Fruit fly (Drosophila melanogaster) whole organism, prepupa: Measurements from ENCODE around the gene ohgt.

ENCODE experiments used
- CG11294 ChIP-seq: fragments of 200-800 bp; sonication (Bioruptor generic); IDR thresholded peaks from 2 replicates; pipeline ENCODE4 v1.3.6; 2022; ENCODE audit warnings: missing biosample characterization, missing genetic modification characterization
- CG11902 ChIP-seq: fragments of 200-800 bp; sonication (Bioruptor generic); optimal IDR thresholded peaks from 3 replicates; lab custom pipeline; 2016; ENCODE audit warnings: missing biosample characterization, missing genetic modification characterization
- CG16779 ChIP-seq: fragments of 200-800 bp; sonication (Bioruptor generic); optimal IDR thresholded peaks from 3 replicates; lab custom pipeline; 2017; ENCODE audit warnings: missing biosample characterization, mild to moderate bottlenecking, missing genetic modification characterization
- CG3032 ChIP-seq: fragments of 200-800 bp; optimal IDR thresholded peaks from 2 replicates; lab custom pipeline; 2019; ENCODE audit warnings: missing biosample characterization, mild to moderate bottlenecking, missing genetic modification characterization, moderate library complexity
- CG32006 ChIP-seq: fragments of 200-800 bp; sonication (Bioruptor generic); optimal IDR thresholded peaks from 3 replicates; lab custom pipeline; 2017; ENCODE audit warnings: missing biosample characterization, mild to moderate bottlenecking, missing genetic modification characterization
- CG3919 ChIP-seq: fragments of 200-800 bp; sonication (Bioruptor generic); optimal IDR thresholded peaks from 3 replicates; lab custom pipeline; 2016; ENCODE audit warnings: missing biosample characterization, missing genetic modification characterization
- CG4318 ChIP-seq: fragments of 200-800 bp; sonication (Bioruptor generic); optimal IDR thresholded peaks from 3 replicates; lab custom pipeline; 2017; ENCODE audit warnings: missing biosample characterization, mild to moderate bottlenecking, missing genetic modification characterization
- CG6276 ChIP-seq: fragments of 200-800 bp; sonication (Bioruptor generic); optimal IDR thresholded peaks from 2 replicates; lab custom pipeline; 2017; ENCODE audit warnings: missing biosample characterization, mild to moderate bottlenecking, missing genetic modification characterization
- CG6792 ChIP-seq: fragments of 200-800 bp; sonication (Bioruptor generic); optimal IDR thresholded peaks from 3 replicates; lab custom pipeline; 2016; ENCODE audit warnings: missing biosample characterization, missing genetic modification characterization
- CG6808 ChIP-seq: fragments of 200-800 bp; sonication (Bioruptor generic); optimal IDR thresholded peaks from 3 replicates; lab custom pipeline; 2017; ENCODE audit warnings: missing biosample characterization, missing genetic modification characterization, mild to moderate bottlenecking, moderate library complexity, missing genetic modification reagents
- CG6854 ChIP-seq: fragments of 200-800 bp; sonication (Bioruptor generic); optimal IDR thresholded peaks from 2 replicates; lab custom pipeline; 2017; ENCODE audit warnings: missing biosample characterization, mild to moderate bottlenecking, missing genetic modification characterization
- CG8119 ChIP-seq: fragments of 200-800 bp; sonication (Bioruptor generic); IDR thresholded peaks from 3 replicates; pipeline ENCODE4 v1.3.6; 2022; ENCODE audit warnings: missing biosample characterization, missing genetic modification characterization
- CG8319 ChIP-seq: fragments of 200-800 bp; sonication (Bioruptor generic); optimal IDR thresholded peaks from 3 replicates; lab custom pipeline; 2016; ENCODE audit warnings: missing biosample characterization, missing genetic modification characterization
- CG8632 ChIP-seq: fragments of 200-800 bp; sonication (Bioruptor generic); optimal IDR thresholded peaks from 3 replicates; lab custom pipeline; 2016; ENCODE audit warnings: missing biosample characterization, missing genetic modification characterization
- CG9139 ChIP-seq: fragments of 200-800 bp; sonication (Bioruptor generic); optimal IDR thresholded peaks from 3 replicates; lab custom pipeline; 2017; ENCODE audit warnings: missing biosample characterization, mild to moderate bottlenecking, missing genetic modification characterization
- Eip78C ChIP-seq: fragments of 200-800 bp; sonication (Bioruptor generic); peaks from one replicate; lab custom pipeline; 2016; ENCODE audit warnings: missing biosample characterization, missing genetic modification characterization
- Eip93F ChIP-seq: fragments of 200-800 bp; sonication (Bioruptor generic); optimal IDR thresholded peaks from 2 replicates; lab custom pipeline; 2016; ENCODE audit warnings: missing biosample characterization, mild to moderate bottlenecking, missing genetic modification characterization
- Hr39 ChIP-seq: fragments of 200-800 bp; sonication (Bioruptor generic); optimal IDR thresholded peaks from 2 replicates; lab custom pipeline; 2016; ENCODE audit warnings: missing biosample characterization, missing genetic modification characterization
- Hr4 ChIP-seq: fragments of 200-800 bp; sonication (Bioruptor generic); optimal IDR thresholded peaks from 3 replicates; lab custom pipeline; 2016; ENCODE audit warnings: missing biosample characterization, missing genetic modification characterization
- Lpt ChIP-seq: fragments of 200-800 bp; sonication (Bioruptor generic); optimal IDR thresholded peaks from 3 replicates; lab custom pipeline; 2016; ENCODE audit warnings: missing biosample characterization, missing genetic modification characterization
- Met ChIP-seq: fragments of 200-800 bp; sonication (Bioruptor generic); optimal IDR thresholded peaks from 3 replicates; lab custom pipeline; 2016; ENCODE audit warnings: missing biosample characterization, missing genetic modification characterization
- OdsH ChIP-seq: fragments of 200-800 bp; sonication (Bioruptor generic); optimal IDR thresholded peaks from 3 replicates; lab custom pipeline; 2016; ENCODE audit warnings: missing biosample characterization, missing genetic modification characterization
- Smox ChIP-seq: fragments of 200-800 bp; sonication (Bioruptor generic); optimal IDR thresholded peaks from 3 replicates; lab custom pipeline; 2016; ENCODE audit warnings: missing biosample characterization, missing genetic modification characterization
- Sox102F ChIP-seq: fragments of 200-800 bp; sonication (Bioruptor generic); optimal IDR thresholded peaks from 2 replicates; lab custom pipeline; 2016; ENCODE audit warnings: missing biosample characterization, mild to moderate bottlenecking, missing genetic modification characterization
- acj6 ChIP-seq: fragments of 200-800 bp; sonication (Bioruptor generic); optimal IDR thresholded peaks from 3 replicates; lab custom pipeline; 2016; ENCODE audit warnings: missing biosample characterization, missing genetic modification characterization
- dac ChIP-seq: fragments of 200-800 bp; sonication (Bioruptor generic); optimal IDR thresholded peaks from 2 replicates; lab custom pipeline; 2017; ENCODE audit warnings: missing biosample characterization, mild to moderate bottlenecking, missing genetic modification characterization
- dsx ChIP-seq: fragments of 200-800 bp; optimal IDR thresholded peaks from 3 replicates; lab custom pipeline; 2019; ENCODE audit warnings: missing biosample characterization, mild to moderate bottlenecking, missing genetic modification characterization, moderate library complexity; ENCODE audit not compliant: poor library complexity, severe bottlenecking
- fd59A ChIP-seq: fragments of 200-800 bp; sonication (Bioruptor generic); optimal IDR thresholded peaks from 2 replicates; lab custom pipeline; 2017; ENCODE audit warnings: missing biosample characterization, mild to moderate bottlenecking, missing genetic modification characterization, missing genetic modification reagents
- fkh ChIP-seq: fragments of 200-800 bp; sonication (Bioruptor generic); optimal IDR thresholded peaks from 3 replicates; lab custom pipeline; 2017; ENCODE audit warnings: missing biosample characterization, mild to moderate bottlenecking, missing genetic modification characterization, moderate library complexity
- net ChIP-seq: fragments of 200-800 bp; sonication (Bioruptor generic); optimal IDR thresholded peaks from 3 replicates; lab custom pipeline; 2016; ENCODE audit warnings: missing biosample characterization, missing genetic modification characterization
- spab ChIP-seq: fragments of 200-800 bp; sonication (Bioruptor generic); optimal IDR thresholded peaks from 2 replicates; lab custom pipeline; 2017; ENCODE audit warnings: missing biosample characterization, mild to moderate bottlenecking, missing genetic modification characterization, missing genetic modification reagents
- svp ChIP-seq: fragments of 200-800 bp; sonication (Bioruptor generic); peaks from one replicate; lab custom pipeline; 2016; ENCODE audit warnings: missing biosample characterization, missing genetic modification characterization
- vri ChIP-seq: fragments of 200-800 bp; sonication (Bioruptor generic); optimal IDR thresholded peaks from 3 replicates; lab custom pipeline; 2016; ENCODE audit warnings: missing biosample characterization, mild to moderate bottlenecking, missing genetic modification characterization

Gene ohgt

dm6 chr3R:10052695-10053382, 3.8 kb downstream of the ohgt start, which contains the start of the genes Fancl and Npc2e:
Fancl (minus strand) TSS chr3R:10052869.
Npc2e (plus strand) TSS chr3R:10053332.
- TF ChIP-seq Eip78C (GFP tag; lab: Kevin White, UChicago), result peak; percentile 0
- TF ChIP-seq CG3919 (GFP tag; lab: Kevin White, UChicago), result no peak
- TF ChIP-seq Smox (GFP tag; lab: Kevin White, UChicago), result no peak
- TF ChIP-seq svp (GFP tag; lab: Kevin White, UChicago), result no peak
- no peak for TF ChIP-seq CG6792
- peak; percentile 61 for TF ChIP-seq vri
- TF ChIP-seq fkh (GFP tag; lab: Kevin White, UChicago), result peak; percentile 85

DNA sequence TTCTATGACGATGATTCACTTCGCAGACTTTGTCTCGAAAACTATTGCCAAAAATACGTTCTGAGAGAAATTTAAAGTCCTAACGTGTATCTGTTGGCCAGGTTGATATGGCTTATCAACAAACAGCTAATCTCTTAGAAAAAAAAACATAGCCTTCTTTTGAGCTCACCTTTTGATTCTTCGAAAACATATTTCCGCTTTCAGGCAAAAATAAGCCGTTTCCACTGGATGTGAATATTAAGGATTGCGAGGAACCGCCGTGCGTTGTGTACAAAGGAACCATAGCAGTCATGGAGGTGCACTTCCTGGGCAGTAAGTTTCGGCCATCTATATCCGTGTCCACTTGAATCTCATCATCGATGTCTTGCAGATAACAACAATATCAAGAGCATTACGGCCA, 4.6 kb downstream of the ohgt start:
- TF ChIP-seq CG6276 (GFP tag; lab: Kevin White, UChicago), result no peak
- no peak for TF ChIP-seq OdsH (GFP tag; lab: Kevin White, UChicago)
- no peak for TF ChIP-seq CG11294 (GFP tag; lab: Robert Waterston, UW)

DNA sequence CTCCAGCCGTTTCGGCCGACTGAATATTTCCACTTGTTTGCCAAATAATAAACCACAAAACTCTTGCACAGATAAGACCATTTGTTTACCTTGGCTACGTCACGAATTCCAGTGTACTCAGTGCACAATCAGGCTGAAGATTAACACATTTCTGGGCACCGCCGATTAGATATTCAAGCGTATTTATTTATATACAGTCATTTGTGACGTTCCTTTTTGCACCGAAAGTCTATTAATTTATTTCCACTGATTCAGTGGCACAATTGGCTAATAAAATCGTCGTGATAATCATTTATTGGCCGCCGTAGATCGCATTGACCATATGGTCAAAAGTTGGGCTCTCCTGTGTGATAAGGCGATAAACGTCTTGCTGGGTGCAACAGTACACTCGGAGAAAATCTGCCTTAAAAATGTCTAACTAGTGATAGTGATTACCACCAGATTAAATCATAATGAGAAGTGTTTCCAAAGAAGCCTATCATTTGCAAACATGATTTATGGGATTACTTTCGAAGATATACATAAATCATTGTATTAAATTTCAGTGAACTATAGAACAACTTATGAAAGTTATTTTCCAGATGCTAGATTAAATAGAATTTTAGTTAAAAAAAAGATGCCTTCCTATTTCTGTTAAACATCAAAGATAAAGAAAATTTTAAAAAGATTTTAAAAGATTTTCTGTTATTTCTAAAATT, 5.4 kb downstream of the ohgt start:
- TF ChIP-seq vri (peak; percentile 87), fd59A (GFP tag; lab: Kevin White, UChicago) (no peak), Lpt (GFP tag; lab: Kevin White, UChicago) (no peak), Eip78C (GFP tag; lab: Kevin White, UChicago) (peak; percentile 12), CG3919 (GFP tag; lab: Kevin White, UChicago) (no peak), Hr4 (GFP tag; lab: Kevin White, UChicago) (no peak), fkh (GFP tag; lab: Kevin White, UChicago) (peak; percentile 46), OdsH (GFP tag; lab: Kevin White, UChicago) (no peak), Eip93F (GFP tag; lab: Kevin White, UChicago) (peak; percentile 79), CG8632 (GFP tag; lab: Kevin White, UChicago) (no peak), Hr39 (GFP tag; lab: Kevin White, UChicago) (peak; percentile 15), CG11294 (GFP tag; lab: Robert Waterston, UW) (no peak), CG4318 (no peak), Met (GFP tag; lab: Kevin White, UChicago) (peak; percentile 29), CG3032 (tag; lab: Kevin White, UChicago) (no peak)
- TF ChIP-seq, all 60 proteins: peak for 6

DNA sequence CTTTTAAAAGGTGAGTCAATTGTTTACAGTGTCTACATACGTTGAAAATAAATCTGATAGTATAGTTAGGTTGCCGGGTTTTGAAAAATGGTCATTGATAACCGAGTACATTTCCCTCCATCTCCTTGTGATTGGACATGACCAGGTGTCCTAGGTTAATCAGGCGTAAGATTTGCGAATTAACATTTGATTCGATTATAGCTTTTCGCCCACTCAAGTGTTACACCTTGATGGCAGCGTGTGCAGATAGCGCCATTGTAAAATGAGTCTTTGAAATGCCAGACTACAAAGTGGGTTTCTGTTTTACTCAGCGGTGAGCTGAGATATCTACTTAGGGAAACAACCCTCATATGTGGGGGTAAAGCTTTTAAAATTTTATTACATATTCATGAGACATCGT, 6.0 kb downstream of the ohgt start:
- TF ChIP-seq vri (peak; percentile 53), acj6 (GFP tag; lab: Kevin White, UChicago) (no peak)
- TF ChIP-seq, all 60 proteins: peak for 1

DNA sequence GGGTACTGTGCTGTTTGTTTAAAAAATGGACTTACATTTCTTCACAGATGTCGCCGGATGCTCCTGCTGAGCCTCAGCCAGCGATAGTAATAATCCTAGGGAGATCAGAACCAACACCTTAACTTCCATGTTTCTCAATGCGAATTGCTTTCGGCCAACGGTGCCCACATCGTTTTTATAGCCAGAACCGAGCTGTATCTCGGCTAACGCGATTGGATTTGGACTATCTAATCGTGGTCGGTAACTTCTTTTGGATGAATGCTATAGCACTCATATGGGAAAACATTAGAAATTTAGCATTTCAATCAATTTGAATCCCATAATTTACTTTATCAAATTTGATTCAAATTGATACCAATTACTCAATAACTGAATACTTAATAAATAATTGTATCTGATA, 7.0 kb downstream of the ohgt start, which contains the start of gene Npc2d:
Npc2d (minus strand) TSS at position 133 of the 400 bp plus-strand sequence.
- TF ChIP-seq CG6792, result no peak
- no peak for TF ChIP-seq CG6808
- TF ChIP-seq CG32006, result no peak
- no peak for TF ChIP-seq Sox102F (GFP tag; lab: Kevin White, UChicago)
- no peak for TF ChIP-seq Lpt (GFP tag; lab: Kevin White, UChicago)
- TF ChIP-seq CG8119, result no peak
- TF ChIP-seq Eip93F (GFP tag; lab: Kevin White, UChicago), result no peak
- no peak for TF ChIP-seq dsx
- no peak for TF ChIP-seq CG9139 (GFP tag; lab: Kevin White, UChicago)
- no peak for TF ChIP-seq CG4318
- no peak for TF ChIP-seq spab (GFP tag; lab: Kevin White, UChicago)
- no peak for TF ChIP-seq CG11902 (GFP tag; lab: Kevin White, UChicago)
- TF ChIP-seq fd59A (GFP tag; lab: Kevin White, UChicago), result no peak
- TF ChIP-seq dac (GFP tag; lab: Kevin White, UChicago), result no peak
- TF ChIP-seq CG8319, result no peak
- TF ChIP-seq Smox (GFP tag; lab: Kevin White, UChicago), result no peak
- TF ChIP-seq net, result no peak
- no peak for TF ChIP-seq CG6854
- TF ChIP-seq CG16779 (tag; lab: Kevin White, UChicago), result no peak
